Fruit fly (Drosophila melanogaster): ENCODE results near the gene ND-13B.

Gene ND-13B

dm6 chr3L:10656451-10657198 lies 37.3 kb downstream of the ND-13B start (continued):
- TF ChIP-seq CG13624 (GFP tag; optimal IDR thresholded peaks at IDR 0.05): peak; percentile 2
- no peak for TF ChIP-seq D (optimal IDR thresholded peaks at IDR 0.05)
- TF ChIP-seq D (GFP tag; optimal IDR thresholded peaks at IDR 0.05): peak; percentile 15
- peak; percentile 21 for TF ChIP-seq chn (GFP tag; optimal IDR thresholded peaks at IDR 0.05)
- no peak for TF ChIP-seq Nf-YA (GFP tag; IDR thresholded peaks at IDR 0.05)
- TF ChIP-seq CG17802 (tag; optimal IDR thresholded peaks at IDR 0.05): no peak
- TF ChIP-seq CG12071 (GFP tag; optimal IDR thresholded peaks at IDR 0.05): peak; percentile 88
- no peak for TF ChIP-seq Hmx (GFP tag; optimal IDR thresholded peaks at IDR 0.05)
- peak; percentile 63 for TF ChIP-seq NC2α (GFP tag; optimal IDR thresholded peaks at IDR 0.05)
- no peak for TF ChIP-seq CG16815 (GFP tag; optimal IDR thresholded peaks at IDR 0.05)
- TF ChIP-seq Chrac-16 (GFP tag; optimal IDR thresholded peaks at IDR 0.05): no peak
- peak; percentile 68 for TF ChIP-seq Camta (GFP tag; optimal IDR thresholded peaks at IDR 0.05)
- TF ChIP-seq B-H2 (GFP tag; optimal IDR thresholded peaks at IDR 0.05): peak; percentile 22
- TF ChIP-seq Kr (GFP tag; optimal IDR thresholded peaks at IDR 0.05): peak; percentile 30
- TF ChIP-seq scrt (GFP tag; optimal IDR thresholded peaks at IDR 0.05): peak; percentile 62
- no peak for TF ChIP-seq dm (GFP tag; optimal IDR thresholded peaks at IDR 0.05)
- no peak for TF ChIP-seq al (GFP tag; IDR thresholded peaks at IDR 0.05)
- peak; percentile 37 for TF ChIP-seq vfl (GFP tag; optimal IDR thresholded peaks at IDR 0.05)
- TF ChIP-seq Rfx (GFP tag; IDR thresholded peaks at IDR 0.05): peak; percentile 19; the same call in 1 of the 2 replicates
- peak in 1 of 2 experiments; percentile 72 for TF ChIP-seq bsh (GFP tag; optimal IDR thresholded peaks at IDR 0.05)
- no peak for TF ChIP-seq CG7745 (tag; optimal IDR thresholded peaks at IDR 0.05)
- TF ChIP-seq ranshi (GFP tag; IDR thresholded peaks at IDR 0.05): peak; percentile 60; the same call in 1 of the 2 replicates
- peak; percentile 23; the same call in 1 of the 2 replicates for TF ChIP-seq chm (GFP tag; IDR thresholded peaks at IDR 0.05)
- TF ChIP-seq CG5245 (GFP tag; optimal IDR thresholded peaks at IDR 0.05): peak; percentile 23
- TF ChIP-seq gsb-n (tag; optimal IDR thresholded peaks at IDR 0.05): peak; percentile 77
- peak; percentile 19 for TF ChIP-seq CG8944 (GFP tag; optimal IDR thresholded peaks at IDR 0.05)
- TF ChIP-seq schlank (tag; optimal IDR thresholded peaks at IDR 0.05): peak; percentile 78
- peak; percentile 70 for TF ChIP-seq Xrp1 (GFP tag; IDR thresholded peaks at IDR 0.05)
- TF ChIP-seq CG33557 (GFP tag; optimal IDR thresholded peaks at IDR 0.05): peak; percentile 40
- peak; percentile 39; the same call in 1 of the 2 replicates for TF ChIP-seq CG11696 (GFP tag; IDR thresholded peaks at IDR 0.05)
- TF ChIP-seq CG15514 (GFP tag; optimal IDR thresholded peaks at IDR 0.05): peak; percentile 61
- no peak for TF ChIP-seq zfh2 (GFP tag; optimal IDR thresholded peaks at IDR 0.05)
- TF ChIP-seq ems (GFP tag; optimal IDR thresholded peaks at IDR 0.05): peak; percentile 50
- peak; percentile 10 for TF ChIP-seq CG4820 (GFP tag; optimal IDR thresholded peaks at IDR 0.05)
- TF ChIP-seq zen2 (GFP tag; IDR thresholded peaks at IDR 0.05; ENCODE audit: partially characterized antibody): no peak
- TF ChIP-seq CG13424 (tag; optimal IDR thresholded peaks at IDR 0.05): peak; percentile 49
- no peak for TF ChIP-seq Doc2 (GFP tag; IDR thresholded peaks at IDR 0.05)
- TF ChIP-seq tna (GFP tag; IDR thresholded peaks at IDR 0.05; ENCODE audit: partially characterized antibody): no peak
- TF ChIP-seq ftz-f1 (GFP tag; optimal IDR thresholded peaks at IDR 0.05): no peak
- peak; percentile 69 for TF ChIP-seq CG13123 (GFP tag; optimal IDR thresholded peaks at IDR 0.05)
- TF ChIP-seq HLH4C (GFP tag; IDR thresholded peaks at IDR 0.05; ENCODE audit: partially characterized antibody): no peak
- TF ChIP-seq Drgx (GFP tag; IDR thresholded peaks at IDR 0.05): no peak; the same call in 1 of the 2 replicates
- TF ChIP-seq CG16863 (GFP tag; optimal IDR thresholded peaks at IDR 0.05): peak; percentile 40
- no peak for TF ChIP-seq CG9609 (GFP tag; optimal IDR thresholded peaks at IDR 0.05)
- no peak for TF ChIP-seq yki (optimal IDR thresholded peaks at IDR 0.05)
- peak in 1 of 2 experiments; percentile 61 for TF ChIP-seq Eip74EF (GFP tag; optimal IDR thresholded peaks at IDR 0.05)
- TF ChIP-seq CG6175 (GFP tag; IDR thresholded peaks at IDR 0.05): no peak
- TF ChIP-seq ATbp (GFP tag; optimal IDR thresholded peaks at IDR 0.05): peak; percentile 94
- TF ChIP-seq CG17186 (GFP tag; optimal IDR thresholded peaks at IDR 0.05): no peak
- TF ChIP-seq so (GFP tag; IDR thresholded peaks at IDR 0.05): peak; percentile 65; the same call in 2 of the 3 replicates
